Worm (Caenorhabditis elegans): ENCODE results near the gene F38H12.5.

The F38H12.5 gene

DNA sequence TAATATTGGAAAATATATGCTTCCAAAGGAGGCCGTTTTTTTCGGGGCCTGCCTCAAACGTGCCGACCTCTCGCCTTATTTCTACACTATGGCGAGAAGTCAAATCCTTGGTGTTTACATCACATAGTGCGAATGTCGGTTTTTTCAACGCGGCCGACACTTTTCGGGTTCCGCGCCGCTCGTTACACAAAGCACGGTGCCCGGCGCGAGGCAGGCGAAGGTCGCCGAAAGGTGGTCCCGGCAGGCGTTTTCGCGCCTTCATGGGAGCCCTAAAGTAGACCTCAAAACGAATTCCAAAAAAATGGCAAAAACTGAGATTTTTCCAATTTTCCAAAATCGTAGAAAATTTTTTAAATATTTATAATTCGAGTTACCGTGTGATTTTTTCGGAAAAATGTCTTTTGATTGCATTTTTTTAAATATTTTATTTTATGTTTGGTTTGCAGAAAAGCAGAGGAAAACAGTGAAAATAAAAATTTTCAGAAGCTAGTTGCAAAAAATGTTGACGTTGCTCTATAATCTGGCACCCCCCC, 42.8 kb upstream of the F38H12.5 start, which contains the start of gene T05B4.12:
TSS of gene T05B4.12 (minus strand) at position 483 of the 533 bp plus-strand sequence.
- TF ChIP-seq pha-4 (tag; optimal IDR thresholded peaks at IDR 0.05), result no peak
- no peak for TF ChIP-seq mls-2 (tag; optimal IDR thresholded peaks at IDR 0.05)
- TF ChIP-seq sptf-1 (tag; optimal IDR thresholded peaks at IDR 0.05), result no peak
- no peak for TF ChIP-seq sem-2 (GFP tag; optimal IDR thresholded peaks at IDR 0.05)
- no peak for TF ChIP-seq ztf-11 (tag; optimal IDR thresholded peaks at IDR 0.05)
- no peak for TF ChIP-seq nhr-237 (tag; optimal IDR thresholded peaks at IDR 0.05)
- no peak for TF ChIP-seq zip-8 (tag; optimal IDR thresholded peaks at IDR 0.05)
- TF ChIP-seq lsy-2 (tag; optimal IDR thresholded peaks at IDR 0.05), result no peak

DNA sequence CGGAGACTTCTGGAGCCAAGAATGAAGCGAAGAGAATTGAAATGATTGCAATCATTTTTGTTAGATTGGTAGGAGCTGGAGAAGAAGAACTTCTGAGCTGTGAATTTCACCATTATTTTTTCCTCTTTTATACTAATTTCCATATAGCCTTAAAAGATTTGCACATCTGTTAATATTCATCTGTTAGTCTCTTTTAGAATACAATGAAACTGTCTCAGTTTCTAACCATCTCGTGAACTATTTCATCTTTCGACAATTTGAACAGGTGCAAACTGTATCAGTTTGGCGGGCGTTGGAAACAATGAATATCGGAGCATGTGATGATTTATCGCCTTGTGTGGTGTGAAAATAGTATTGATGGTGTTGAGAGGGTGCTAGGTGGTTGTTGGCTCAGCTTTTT, 39.6 kb upstream of the F38H12.5 start, which contains the start of gene phat-5:
TSS of gene phat-5 (minus strand) at position 101 of the 400 bp plus-strand sequence.
- no peak for TF ChIP-seq ceh-39 (tag; optimal IDR thresholded peaks at IDR 0.05)
- TF ChIP-seq tbx-8 (GFP tag; optimal IDR thresholded peaks at IDR 0.05), result no peak
- no peak for TF ChIP-seq lin-13 (tag; optimal IDR thresholded peaks at IDR 0.05)
- no peak for TF ChIP-seq hlh-1 (tag; optimal IDR thresholded peaks at IDR 0.05)
- no peak for TF ChIP-seq nhr-76 (tag; optimal IDR thresholded peaks at IDR 0.05)
- no peak for TF ChIP-seq ceh-83 (GFP tag; optimal IDR thresholded peaks at IDR 0.05)
- TF ChIP-seq sptf-1 (tag; optimal IDR thresholded peaks at IDR 0.05), result no peak
- no peak for TF ChIP-seq elt-1 (tag; optimal IDR thresholded peaks at IDR 0.05; ENCODE audit: borderline replicate concordance, insufficient read depth)
- no peak for TF ChIP-seq mep-1 (tag; optimal IDR thresholded peaks at IDR 0.05)
- TF ChIP-seq flh-1 (GFP tag; optimal IDR thresholded peaks at IDR 0.05), result no peak
- no peak for TF ChIP-seq unc-39 (tag; optimal IDR thresholded peaks at IDR 0.05)

- no peak for TF ChIP-seq drap-1 (GFP tag; optimal IDR thresholded peaks at IDR 0.05)
- TF ChIP-seq nhr-237 (tag; optimal IDR thresholded peaks at IDR 0.05), result no peak
- TF ChIP-seq unc-62 (GFP tag; optimal IDR thresholded peaks at IDR 0.05), result no peak
- TF ChIP-seq sptf-1 (tag; optimal IDR thresholded peaks at IDR 0.05), result no peak
- no peak for TF ChIP-seq ces-1 (GFP tag; optimal IDR thresholded peaks at IDR 0.05)
- TF ChIP-seq bed-3 (GFP tag; optimal IDR thresholded peaks at IDR 0.05), result no peak
- TF ChIP-seq elt-1 (tag; optimal IDR thresholded peaks at IDR 0.05; ENCODE audit: borderline replicate concordance, insufficient read depth), result no peak
- TF ChIP-seq lin-13 (tag; optimal IDR thresholded peaks at IDR 0.05), result no peak
- TF ChIP-seq ceh-39 (tag; optimal IDR thresholded peaks at IDR 0.05), result no peak
- no peak for TF ChIP-seq hlh-1 (tag; optimal IDR thresholded peaks at IDR 0.05)
These were observed 37.8 kb upstream of the F38H12.5 start, which contains the start of gene T05B4.10 for ce11 chrV:4120629-4121028. T05B4.10 (minus strand) TSS chrV:4120729.

- TF ChIP-seq nhr-12 (tag; optimal IDR thresholded peaks at IDR 0.05) (no peak), sptf-1 (tag; optimal IDR thresholded peaks at IDR 0.05) (no peak), lsy-2 (tag; optimal IDR thresholded peaks at IDR 0.05) (no peak), nhr-28 (tag; optimal IDR thresholded peaks at IDR 0.05) (no peak), drap-1 (GFP tag; optimal IDR thresholded peaks at IDR 0.05) (no peak), bed-3 (GFP tag; optimal IDR thresholded peaks at IDR 0.05) (no peak), M03D4.4 (tag; optimal IDR thresholded peaks at IDR 0.05) (no peak)
These were observed 35.5 kb upstream of the F38H12.5 start, which contains the start of gene T05B4.9 for ce11 chrV:4118332-4118731. T05B4.9 (minus strand) TSS chrV:4118432.

DNA sequence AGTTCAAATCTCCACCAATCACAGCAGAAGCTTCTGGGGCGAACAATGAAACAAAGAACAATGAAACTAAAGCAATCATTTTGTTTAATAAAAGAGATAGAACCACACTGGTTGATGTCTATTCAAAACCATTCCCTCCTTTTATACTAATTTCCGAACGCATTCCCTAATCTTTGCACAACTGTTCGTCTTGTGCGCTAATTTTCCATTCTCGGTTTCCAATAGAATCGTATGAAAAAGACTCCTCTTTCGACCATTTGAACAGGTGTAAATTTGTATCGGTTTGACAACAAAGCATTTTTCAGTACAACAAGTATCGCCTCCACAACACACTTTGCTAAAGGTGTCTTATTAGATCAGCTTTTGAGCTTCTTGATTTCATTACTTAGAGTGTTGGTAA, 33.2 kb upstream of the F38H12.5 start, which contains the start of gene T05B4.8:
TSS of gene T05B4.8 (minus strand) at position 101 of the 400 bp plus-strand sequence.
- no peak for TF ChIP-seq nhr-76 (tag; optimal IDR thresholded peaks at IDR 0.05)
- no peak for TF ChIP-seq sem-2 (GFP tag; optimal IDR thresholded peaks at IDR 0.05)
- no peak for TF ChIP-seq sptf-1 (tag; optimal IDR thresholded peaks at IDR 0.05)
- no peak for TF ChIP-seq lsy-2 (tag; optimal IDR thresholded peaks at IDR 0.05)
- no peak for TF ChIP-seq drap-1 (GFP tag; optimal IDR thresholded peaks at IDR 0.05)
- TF ChIP-seq nhr-12 (tag; optimal IDR thresholded peaks at IDR 0.05), result no peak
- TF ChIP-seq lin-32 (GFP tag; optimal IDR thresholded peaks at IDR 0.05), result no peak
- TF ChIP-seq lin-13 (tag; optimal IDR thresholded peaks at IDR 0.05), result no peak
- TF ChIP-seq nhr-2 (tag; optimal IDR thresholded peaks at IDR 0.05), result no peak
- TF ChIP-seq unc-62 (GFP tag; optimal IDR thresholded peaks at IDR 0.05), result no peak
- TF ChIP-seq tbx-8 (GFP tag; optimal IDR thresholded peaks at IDR 0.05), result no peak
- no peak for TF ChIP-seq ztf-11 (tag; optimal IDR thresholded peaks at IDR 0.05)
- TF ChIP-seq mep-1 (tag; optimal IDR thresholded peaks at IDR 0.05), result no peak
- TF ChIP-seq cnd-1 (tag; optimal IDR thresholded peaks at IDR 0.05), result no peak

DNA sequence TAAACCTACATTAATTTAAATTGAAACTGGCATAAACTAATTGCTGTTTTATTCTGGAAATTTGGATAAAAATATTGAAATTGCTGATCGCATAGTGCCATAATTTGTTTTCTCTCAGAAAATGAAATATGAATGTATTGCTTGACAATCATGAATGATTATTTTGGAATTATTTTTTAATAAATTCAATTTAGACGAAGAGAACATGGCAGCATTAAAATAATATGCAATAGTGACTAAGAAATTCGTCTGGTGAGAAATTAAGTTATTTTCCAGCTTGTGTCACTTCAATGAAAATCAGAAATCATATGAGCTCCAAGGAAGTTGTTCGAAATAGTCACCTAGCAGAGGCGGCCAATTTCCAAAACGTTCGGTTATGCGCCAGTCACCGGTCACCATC, 31.8 kb upstream of the F38H12.5 start, which contains the start of gene srw-133:
TSS of gene srw-133 (minus strand) at position 101 of the 400 bp plus-strand sequence.
- TF ChIP-seq ceh-39 (tag; optimal IDR thresholded peaks at IDR 0.05) (no peak), cnd-1 (tag; optimal IDR thresholded peaks at IDR 0.05) (no peak), nhr-237 (tag; optimal IDR thresholded peaks at IDR 0.05) (no peak), pha-4 (tag; optimal IDR thresholded peaks at IDR 0.05) (no peak), unc-62 (GFP tag; optimal IDR thresholded peaks at IDR 0.05) (no peak), nhr-76 (tag; optimal IDR thresholded peaks at IDR 0.05) (no peak), lin-32 (GFP tag; optimal IDR thresholded peaks at IDR 0.05) (no peak), ces-1 (GFP tag; optimal IDR thresholded peaks at IDR 0.05) (no peak), flh-1 (GFP tag; optimal IDR thresholded peaks at IDR 0.05) (no peak), lsy-2 (tag; optimal IDR thresholded peaks at IDR 0.05) (no peak), nhr-2 (tag; optimal IDR thresholded peaks at IDR 0.05) (no peak), zip-8 (tag; optimal IDR thresholded peaks at IDR 0.05) (no peak), blmp-1 (tag; optimal IDR thresholded peaks at IDR 0.05) (no peak), sptf-1 (tag; optimal IDR thresholded peaks at IDR 0.05) (no peak)

All from whole organism, mixed stage, embryonic.